Worm (Caenorhabditis elegans) whole organism, young adult: ENCODE data around the gene slc-36.5.
A peak's percentile ranks its signal among the peaks of the same experiment; 100 is the strongest.

Experiments
- C06A6.2 ChIP-seq: fragments of 200-800 bp; sonication (Bioruptor generic); conservative IDR thresholded peaks from 2 replicates; pipeline ENCODE4 v1.3.6; 2022; ENCODE audit warnings: missing genetic modification characterization, missing compliant biosample characterization
- F10E7.11 ChIP-seq: sonication (generic microtip); optimal IDR thresholded peaks from 2 replicates; lab custom pipeline; 2017; ENCODE audit warnings: mild to moderate bottlenecking, missing genetic modification characterization, moderate library complexity, missing compliant biosample characterization
- F22D6.2 ChIP-seq: sonication (generic microtip); optimal IDR thresholded peaks from 2 replicates; lab custom pipeline; 2016; ENCODE audit warnings: mild to moderate bottlenecking, missing genetic modification characterization, missing compliant biosample characterization
- F23B12.7 ChIP-seq: sonication (generic microtip); optimal IDR thresholded peaks from 2 replicates; lab custom pipeline; 2017; ENCODE audit warnings: missing genetic modification characterization, mild to moderate bottlenecking, missing compliant biosample characterization, antibody characterized with exemption, moderate library complexity; ENCODE audit not compliant: insufficient read depth
- F33H1.4 ChIP-seq: fragments of 200-800 bp; sonication (Bioruptor generic); IDR thresholded peaks from 2 replicates; pipeline ENCODE4 v1.3.6; 2022; ENCODE audit warnings: missing genetic modification reagents, missing genetic modification characterization, missing compliant biosample characterization
- F37B4.10 ChIP-seq: fragments of 200-800 bp; sonication (Bioruptor generic); IDR thresholded peaks from 2 replicates; pipeline ENCODE4 v1.3.6; 2022; ENCODE audit warnings: missing genetic modification characterization, missing compliant biosample characterization
- F49E8.2 ChIP-seq: sonication (generic microtip); optimal IDR thresholded peaks from 3 replicates; lab custom pipeline; 2017; ENCODE audit warnings: missing genetic modification characterization, mild to moderate bottlenecking, missing compliant biosample characterization, antibody characterized with exemption, moderate library complexity; ENCODE audit not compliant: insufficient read depth
- K11D2.4 ChIP-seq: fragments of 200-800 bp; sonication (Bioruptor generic); IDR thresholded peaks from 2 replicates; pipeline ENCODE4 v1.3.6; 2022; ENCODE audit warnings: missing genetic modification reagents, missing genetic modification characterization, missing compliant biosample characterization
- T26A5.8 ChIP-seq: sonication (generic microtip); optimal IDR thresholded peaks from 2 replicates; lab custom pipeline; 2016; ENCODE audit warnings: missing genetic modification characterization, missing compliant biosample characterization
- Y53F4B.3 ChIP-seq: fragments of 200-800 bp; sonication (Bioruptor generic); IDR thresholded peaks from 2 replicates; pipeline ENCODE4 v1.3.6; 2022; ENCODE audit warnings: missing genetic modification reagents, missing genetic modification characterization, missing compliant biosample characterization
- Y53G8AR.9 ChIP-seq: fragments of 200-800 bp; sonication (Bioruptor generic); conservative IDR thresholded peaks from 2 replicates; pipeline ENCODE4 v1.3.6; 2022; ENCODE audit warnings: missing genetic modification reagents, missing genetic modification characterization, missing compliant biosample characterization
- Y56A3A.18 ChIP-seq: fragments of 200-800 bp; sonication (Bioruptor generic); IDR thresholded peaks from 2 replicates; pipeline ENCODE4 v1.3.6; 2022; ENCODE audit warnings: missing genetic modification reagents, missing genetic modification characterization, missing compliant biosample characterization
- ZK185.1 ChIP-seq: sonication (generic microtip); optimal IDR thresholded peaks from 2 replicates; lab custom pipeline; 2016; ENCODE audit warnings: mild to moderate bottlenecking, missing genetic modification characterization, missing compliant biosample characterization; ENCODE audit not compliant: poor library complexity, severe bottlenecking
- aptf-2 ChIP-seq: fragments of 200-800 bp; sonication (Bioruptor generic); conservative IDR thresholded peaks from 2 replicates; pipeline ENCODE4 v1.3.6; 2022; ENCODE audit warnings: missing genetic modification reagents, missing genetic modification characterization, missing compliant biosample characterization
- athp-1 ChIP-seq: sonication (generic microtip); optimal IDR thresholded peaks from 2 replicates; lab custom pipeline; 2017; ENCODE audit warnings: mild to moderate bottlenecking, missing genetic modification characterization, missing compliant biosample characterization
- attf-5 ChIP-seq: fragments of 200-800 bp; sonication (Bioruptor generic); optimal IDR thresholded peaks from 2 replicates; lab custom pipeline; 2018; ENCODE audit warnings: mild to moderate bottlenecking, missing genetic modification characterization, missing compliant biosample characterization
- ccch-3 ChIP-seq: fragments of 200-800 bp; sonication (Bioruptor generic); optimal IDR thresholded peaks from 2 replicates; lab custom pipeline; 2018; ENCODE audit warnings: mild to moderate bottlenecking, missing genetic modification characterization, missing compliant biosample characterization
- cebp-2 ChIP-seq: fragments of 200-800 bp; sonication (Bioruptor generic); IDR thresholded peaks from 2 replicates; pipeline ENCODE4 v1.3.6; 2022; ENCODE audit warnings: missing genetic modification characterization, missing compliant biosample characterization
- ceh-27 ChIP-seq: fragments of 200-800 bp; sonication (Bioruptor generic); optimal IDR thresholded peaks from 2 replicates; lab custom pipeline; 2018; ENCODE audit warnings: mild to moderate bottlenecking, missing genetic modification characterization, moderate library complexity, missing compliant biosample characterization
- ceh-40 ChIP-seq: fragments of 200-800 bp; sonication (Bioruptor generic); IDR thresholded peaks from 2 replicates; pipeline ENCODE4 v1.3.6; 2022; ENCODE audit warnings: missing genetic modification characterization, missing compliant biosample characterization
- ceh-58 ChIP-seq: fragments of 200-800 bp; sonication (Bioruptor generic); IDR thresholded peaks from 2 replicates; pipeline ENCODE4 v1.3.6; 2022; ENCODE audit warnings: missing genetic modification characterization, missing compliant biosample characterization
- dpff-1 ChIP-seq: sonication (generic microtip); optimal IDR thresholded peaks from 2 replicates; lab custom pipeline; 2017; ENCODE audit warnings: mild to moderate bottlenecking, missing genetic modification characterization, missing compliant biosample characterization
- egl-44 ChIP-seq: fragments of 200-800 bp; sonication (Bioruptor generic); IDR thresholded peaks from 2 replicates; pipeline ENCODE4 v1.3.6; 2022; ENCODE audit warnings: missing genetic modification reagents, missing genetic modification characterization, missing compliant biosample characterization
- egrh-3 ChIP-seq: fragments of 200-800 bp; sonication (Bioruptor generic); IDR thresholded peaks from 2 replicates; pipeline ENCODE4 v1.3.6; 2022; ENCODE audit warnings: missing genetic modification reagents, missing genetic modification characterization, missing compliant biosample characterization
- ets-4 ChIP-seq: fragments of 200-800 bp; sonication (Bioruptor generic); optimal IDR thresholded peaks from 2 replicates; lab custom pipeline; 2018; ENCODE audit warnings: mild to moderate bottlenecking, missing genetic modification characterization, missing compliant biosample characterization
- gei-17 ChIP-seq: fragments of 200-800 bp; sonication (Bioruptor generic); optimal IDR thresholded peaks from 2 replicates; lab custom pipeline; 2018; ENCODE audit warnings: mild to moderate bottlenecking, missing genetic modification characterization, missing compliant biosample characterization
- him-1 ChIP-seq: sonication (generic microtip); optimal IDR thresholded peaks from 2 replicates; lab custom pipeline; 2016; ENCODE audit warnings: missing genotype, missing genetic modification reagents, missing genetic modification characterization, missing compliant biosample characterization
- hrde-1 ChIP-seq: sonication (generic microtip); optimal IDR thresholded peaks from 2 replicates; lab custom pipeline; 2016; ENCODE audit warnings: missing genetic modification characterization, mild to moderate bottlenecking, missing compliant biosample characterization, moderate library complexity, missing genotype, missing genetic modification reagents, borderline replicate concordance
- let-526 ChIP-seq: fragments of 200-800 bp; sonication (Bioruptor generic); IDR thresholded peaks from 2 replicates; pipeline ENCODE4 v1.3.6; 2022; ENCODE audit warnings: missing genetic modification reagents, missing genetic modification characterization, missing compliant biosample characterization
- let-607 ChIP-seq, 2 experiments: fragments of 200-800 bp in 1 of 2; sonication (Bioruptor generic) in 1 of 2; sonication (generic microtip) in 1 of 2; optimal IDR thresholded peaks; 2 replicates each; lab custom pipeline; 2016 to 2018; ENCODE audit warnings: mild to moderate bottlenecking in 2 of 2, missing compliant biosample characterization in 2 of 2, missing genetic modification characterization in 2 of 2, moderate library complexity in 2 of 2, missing genotype in 1 of 2
- lsl-1 ChIP-seq: fragments of 200-800 bp; sonication (Bioruptor generic); optimal IDR thresholded peaks from 2 replicates; lab custom pipeline; 2018; ENCODE audit warnings: mild to moderate bottlenecking, missing genetic modification characterization, moderate library complexity, missing compliant biosample characterization
- madf-3 ChIP-seq: fragments of 200-800 bp; sonication (Bioruptor generic); IDR thresholded peaks from 2 replicates; pipeline ENCODE4 v1.3.6; 2022; ENCODE audit warnings: missing genetic modification reagents, missing genetic modification characterization, missing compliant biosample characterization
- mxl-1 ChIP-seq: sonication (generic microtip); optimal IDR thresholded peaks from 2 replicates; lab custom pipeline; 2016; ENCODE audit warnings: missing genetic modification characterization, missing compliant biosample characterization
- nfya-2 ChIP-seq: fragments of 200-800 bp; sonication (Bioruptor generic); IDR thresholded peaks from 2 replicates; pipeline ENCODE4 v1.3.6; 2022; ENCODE audit warnings: missing genetic modification reagents, missing genetic modification characterization, missing compliant biosample characterization
- nfyb-1 ChIP-seq: fragments of 200-800 bp; sonication (Bioruptor generic); IDR thresholded peaks from 2 replicates; pipeline ENCODE4 v1.3.6; 2022; ENCODE audit warnings: missing genetic modification reagents, missing genetic modification characterization, missing compliant biosample characterization
- rcor-1 ChIP-seq: fragments of 200-800 bp; sonication (Bioruptor generic); IDR thresholded peaks from 2 replicates; pipeline ENCODE4 v1.3.6; 2022; ENCODE audit warnings: missing genetic modification reagents, missing genetic modification characterization, missing compliant biosample characterization
- rpc-1 ChIP-seq, 2 experiments: fragments of 150-350 bp in 1 of 2; sonication (generic microtip) in 1 of 2; optimal IDR thresholded peaks; 2 replicates each; lab custom pipeline; 2014 to 2018; ENCODE audit warnings: missing biosample characterization in 1 of 2, missing genetic modification characterization in 1 of 2, missing genetic modification reagents in 1 of 2, missing genotype in 1 of 2
- sdz-38 ChIP-seq: sonication (generic microtip); optimal IDR thresholded peaks from 2 replicates; lab custom pipeline; 2016; ENCODE audit warnings: missing genotype, missing genetic modification characterization, missing compliant biosample characterization
- sea-2 ChIP-seq: fragments of 200-800 bp; sonication (Bioruptor generic); IDR thresholded peaks from 2 replicates; pipeline ENCODE4 v1.3.6; 2022; ENCODE audit warnings: missing genetic modification characterization, missing compliant biosample characterization
- snpc-1.1 ChIP-seq: sonication (generic microtip); optimal IDR thresholded peaks from 2 replicates; lab custom pipeline; 2017; ENCODE audit warnings: missing genetic modification characterization, mild to moderate bottlenecking, missing compliant biosample characterization, antibody characterized with exemption, moderate library complexity, missing genotype, missing genetic modification reagents; ENCODE audit not compliant: insufficient read depth
- snpc-4 ChIP-seq, 5 experiments: fragments of 150-350 bp in 1 of 5; sonication (generic microtip) in 4 of 5; optimal IDR thresholded peaks; 2 replicates each; lab custom pipeline; 2014 to 2018; ENCODE audit warnings: missing genetic modification characterization in 5 of 5, missing biosample characterization in 3 of 5, antibody characterized with exemption in 2 of 5, mild to moderate bottlenecking in 2 of 5, missing compliant biosample characterization in 2 of 5, missing genotype in 2 of 5, moderate library complexity in 2 of 5, missing genetic modification reagents in 1 of 5
- sptf-2 ChIP-seq: fragments of 200-800 bp; sonication (Bioruptor generic); optimal IDR thresholded peaks from 2 replicates; lab custom pipeline; 2018; ENCODE audit warnings: mild to moderate bottlenecking, missing genetic modification characterization, missing compliant biosample characterization
- unc-130 ChIP-seq: sonication (generic microtip); optimal IDR thresholded peaks from 2 replicates; lab custom pipeline; 2016; ENCODE audit warnings: missing genetic modification reagents, missing genetic modification characterization, missing compliant biosample characterization
- zfh-2 ChIP-seq: fragments of 200-800 bp; sonication (Bioruptor generic); conservative IDR thresholded peaks from 2 replicates; pipeline ENCODE4 v1.3.6; 2022; ENCODE audit warnings: missing genetic modification reagents, missing genetic modification characterization, missing compliant biosample characterization
- ztf-18 ChIP-seq: sonication (generic microtip); optimal IDR thresholded peaks from 2 replicates; lab custom pipeline; 2016; ENCODE audit warnings: missing genotype, mild to moderate bottlenecking, missing genetic modification characterization, missing compliant biosample characterization
- ztf-25 ChIP-seq: fragments of 200-800 bp; sonication (Bioruptor generic); IDR thresholded peaks from 2 replicates; pipeline ENCODE4 v1.3.6; 2022; ENCODE audit warnings: missing genetic modification reagents, missing genetic modification characterization, missing compliant biosample characterization
- ztf-6 ChIP-seq: fragments of 200-800 bp; sonication (Bioruptor generic); IDR thresholded peaks from 2 replicates; pipeline ENCODE4 v1.3.6; 2022; ENCODE audit warnings: missing genetic modification reagents, missing genetic modification characterization, missing compliant biosample characterization

slc-36.5 gene

DNA sequence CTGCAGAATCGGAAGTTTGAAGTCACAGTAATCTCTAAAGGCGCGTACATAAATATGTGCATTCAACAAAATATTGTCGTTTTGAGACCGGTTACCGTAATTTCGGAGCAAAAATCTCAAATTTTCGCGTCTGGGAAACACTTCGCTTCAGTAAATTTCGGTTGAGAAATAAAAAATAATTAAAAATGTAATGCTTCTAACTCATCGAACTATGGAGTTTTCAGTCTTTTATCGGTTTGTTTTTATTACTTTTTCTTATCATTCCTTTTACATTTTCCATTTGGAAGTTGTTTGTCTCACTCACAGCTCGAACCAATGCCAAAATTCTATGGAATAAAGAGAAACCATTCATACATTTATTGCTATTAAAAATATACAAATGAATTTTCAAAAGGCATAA, 11.4 kb upstream of the slc-36.5 start (continued):
- TF ChIP-seq sea-2 (no peak), egrh-3 (GFP tag; lab: Robert Waterston, UW) (no peak), snpc-4 (GFP tag; optimal IDR thresholded peaks at IDR 0.05; lab: Kevin White, UChicago) (no peak), snpc-4 (tag; optimal IDR thresholded peaks at IDR 0.05; lab: Kevin White, UChicago) (peak in 1 of 4 experiments; percentile 7), ccch-3 (no peak), unc-130 (GFP tag; lab: Kevin White, UChicago) (no peak), F33H1.4 (GFP tag; lab: Robert Waterston, UW) (no peak), ceh-40 (GFP tag; lab: Robert Waterston, UW) (no peak), ceh-27 (no peak), Y53G8AR.9 (GFP tag; lab: Robert Waterston, UW) (no peak; the same call in 1 of the 2 replicates), zfh-2 (GFP tag; lab: Robert Waterston, UW) (no peak), let-607 (tag; optimal IDR thresholded peaks at IDR 0.05; lab: Kevin White, UChicago) (peak in 1 of 2 experiments; percentile 4), ztf-6 (GFP tag; lab: Robert Waterston, UW) (no peak), aptf-2 (GFP tag; lab: Robert Waterston, UW) (no peak), him-1 (tag; lab: Kevin White, UChicago) (peak; percentile 44), hrde-1 (no peak), egl-44 (GFP tag; lab: Robert Waterston, UW) (no peak), ztf-25 (GFP tag; lab: Robert Waterston, UW) (no peak), ZK185.1 (no peak), nfya-2 (GFP tag; lab: Robert Waterston, UW) (no peak), cebp-2 (GFP tag; lab: Robert Waterston, UW) (0 out of 2 replicates have a peak, but pooled peaks have one; percentile 24), madf-3 (GFP tag; lab: Robert Waterston, UW) (0 out of 2 replicates have a peak, but pooled peaks have one; percentile 49), sdz-38 (tag; lab: Kevin White, UChicago) (no peak), snpc-1.1 (no peak), ztf-18 (tag; lab: Kevin White, UChicago) (no peak), lsl-1 (GFP tag; lab: Kevin White, UChicago) (no peak), nfyb-1 (GFP tag; lab: Robert Waterston, UW) (no peak), mxl-1 (tag; lab: Kevin White, UChicago) (no peak), ets-4 (no peak), gei-17 (GFP tag; lab: Kevin White, UChicago) (no peak), K11D2.4 (GFP tag; lab: Robert Waterston, UW) (peak; percentile 81), Y56A3A.18 (GFP tag; lab: Robert Waterston, UW) (peak; percentile 68; the same call in 1 of the 2 replicates), let-526 (no peak), F37B4.10 (GFP tag; lab: Robert Waterston, UW) (no peak), rcor-1 (GFP tag; lab: Robert Waterston, UW) (no peak), Y53F4B.3 (GFP tag; lab: Robert Waterston, UW) (no peak), F22D6.2 (tag; lab: Kevin White, UChicago) (no peak), C06A6.2 (peak; percentile 65), sptf-2 (GFP tag; lab: Kevin White, UChicago) (no peak), F23B12.7 (tag; lab: Kevin White, UChicago) (no peak), T26A5.8 (no peak), attf-5 (no peak), F49E8.2 (tag; lab: Kevin White, UChicago) (no peak), rpc-1 (optimal IDR thresholded peaks at IDR 0.05; lab: Kevin White, UChicago) (no peak), rpc-1 (tag; optimal IDR thresholded peaks at IDR 0.05; lab: Kevin White, UChicago) (no peak), athp-1 (tag; lab: Kevin White, UChicago) (peak; percentile 56), ceh-58 (GFP tag; lab: Robert Waterston, UW) (no peak), dpff-1 (tag; lab: Kevin White, UChicago) (no peak), F10E7.11 (no peak)
